Worm (Caenorhabditis elegans): ENCODE measurements around the gene F37A4.3.

The F37A4.3 gene

ce11 chrIII:6725489-6725888, 7.1 kb downstream of the F37A4.3 start, which contains the start of gene wdr-4:
wdr-4 (plus strand) TSS chrIII:6725789.
- TF ChIP-seq egl-5 (tag; optimal IDR thresholded peaks at IDR 0.05) (no peak), ceh-9 (tag; optimal IDR thresholded peaks at IDR 0.05) (no peak), pqm-1 (tag; optimal IDR thresholded peaks at IDR 0.05) (no peak), nhr-12 (tag; optimal IDR thresholded peaks at IDR 0.05) (no peak), unc-39 (tag; optimal IDR thresholded peaks at IDR 0.05) (no peak)

ce11 chrIII:6730185-6730850, 11.9 kb downstream of the F37A4.3 start, which contains the start of the genes Y102E9.5 and odr-4:
Y102E9.5 (minus strand) TSS chrIII:6730285.
odr-4 (plus strand) TSS chrIII:6730800.
- TF ChIP-seq eor-1 (tag; optimal IDR thresholded peaks at IDR 0.05) (no peak), lin-15B (tag; optimal IDR thresholded peaks at IDR 0.05) (no peak), fkh-2 (tag; optimal IDR thresholded peaks at IDR 0.05) (no peak), nhr-77 (tag; optimal IDR thresholded peaks at IDR 0.05) (no peak), zag-1 (tag; optimal IDR thresholded peaks at IDR 0.05) (no peak), nhr-237 (tag; optimal IDR thresholded peaks at IDR 0.05) (no peak), lin-39 (tag; optimal IDR thresholded peaks at IDR 0.05) (no peak), tbx-2 (tag; optimal IDR thresholded peaks at IDR 0.05) (no peak), daf-12 (tag; optimal IDR thresholded peaks at IDR 0.05) (no peak), ceh-16 (tag; optimal IDR thresholded peaks at IDR 0.05) (no peak), nfya-1 (tag; optimal IDR thresholded peaks at IDR 0.05; ENCODE audit: insufficient read depth) (no peak), aly-2 (tag; optimal IDR thresholded peaks at IDR 0.05) (no peak), unc-39 (tag; optimal IDR thresholded peaks at IDR 0.05) (no peak), ceh-28 (tag; optimal IDR thresholded peaks at IDR 0.05) (no peak), nhr-67 (tag; optimal IDR thresholded peaks at IDR 0.05) (no peak)

- TF ChIP-seq lin-15B (tag; optimal IDR thresholded peaks at IDR 0.05) = no peak
- TF ChIP-seq nhr-12 (tag; optimal IDR thresholded peaks at IDR 0.05) = no peak
- TF ChIP-seq hmg-11 (tag; optimal IDR thresholded peaks at IDR 0.05) = no peak
- no peak for TF ChIP-seq nfya-1 (tag; optimal IDR thresholded peaks at IDR 0.05; ENCODE audit: insufficient read depth)
- TF ChIP-seq snpc-4 (tag; optimal IDR thresholded peaks at IDR 0.05) = no peak
- TF ChIP-seq fkh-2 (tag; optimal IDR thresholded peaks at IDR 0.05) = no peak
- no peak for TF ChIP-seq lin-39 (tag; optimal IDR thresholded peaks at IDR 0.05)
Measured at ce11 chrIII:6731285-6731684, 12.9 kb downstream of the F37A4.3 start.

- TF ChIP-seq unc-39 (tag; optimal IDR thresholded peaks at IDR 0.05) = no peak
- TF ChIP-seq hmg-11 (tag; optimal IDR thresholded peaks at IDR 0.05) = no peak
- no peak for TF ChIP-seq nhr-76 (tag; optimal IDR thresholded peaks at IDR 0.05)
- TF ChIP-seq ama-1 (optimal IDR thresholded peaks at IDR 0.05) = no peak
- TF ChIP-seq R02D3.7 (tag; optimal IDR thresholded peaks at IDR 0.05) = no peak
- no peak for TF ChIP-seq ZK546.5 (tag; optimal IDR thresholded peaks at IDR 0.05)
- TF ChIP-seq unc-62 (GFP tag; optimal IDR thresholded peaks at IDR 0.05) = no peak
- TF ChIP-seq egl-5 (tag; optimal IDR thresholded peaks at IDR 0.05) = no peak
- no peak for TF ChIP-seq nhr-28 (tag; optimal IDR thresholded peaks at IDR 0.05)
Measured at ce11 chrIII:6734420-6734819, 16.1 kb downstream of the F37A4.3 start, which contains the start of gene Y102E9.3. Y102E9.3 (minus strand) TSS chrIII:6734520.

ce11 chrIII:6736566-6736965, 18.2 kb downstream of the F37A4.3 start, which contains the start of gene Y102E9.6:
Y102E9.6 (minus strand) TSS chrIII:6736666.
- no peak for TF ChIP-seq mdl-1 (tag; optimal IDR thresholded peaks at IDR 0.05)
- no peak for TF ChIP-seq ztf-4 (tag; optimal IDR thresholded peaks at IDR 0.05)
- TF ChIP-seq ceh-28 (tag; optimal IDR thresholded peaks at IDR 0.05) = no peak
- no peak for TF ChIP-seq ama-1 (optimal IDR thresholded peaks at IDR 0.05)
- no peak for TF ChIP-seq unc-39 (tag; optimal IDR thresholded peaks at IDR 0.05)
- TF ChIP-seq pqm-1 (tag; optimal IDR thresholded peaks at IDR 0.05) = no peak
- TF ChIP-seq nhr-237 (tag; optimal IDR thresholded peaks at IDR 0.05) = no peak
- no peak for TF ChIP-seq hmg-11 (tag; optimal IDR thresholded peaks at IDR 0.05)
- TF ChIP-seq aly-2 (tag; optimal IDR thresholded peaks at IDR 0.05) = no peak
- TF ChIP-seq nhr-43 (tag; optimal IDR thresholded peaks at IDR 0.05; ENCODE audit: poor library complexity, severe bottlenecking) = no peak
- TF ChIP-seq ztf-11 (tag; optimal IDR thresholded peaks at IDR 0.05) = no peak
- TF ChIP-seq zag-1 (tag; optimal IDR thresholded peaks at IDR 0.05) = no peak
- TF ChIP-seq fkh-10 (GFP tag; optimal IDR thresholded peaks at IDR 0.05) = no peak
- no peak for TF ChIP-seq fkh-2 (tag; optimal IDR thresholded peaks at IDR 0.05)
- TF ChIP-seq ZK546.5 (tag; optimal IDR thresholded peaks at IDR 0.05) = no peak
- TF ChIP-seq lin-15B (tag; optimal IDR thresholded peaks at IDR 0.05) = no peak
- TF ChIP-seq tbx-2 (tag; optimal IDR thresholded peaks at IDR 0.05) = no peak
- TF ChIP-seq ceh-16 (tag; optimal IDR thresholded peaks at IDR 0.05) = no peak
- TF ChIP-seq snpc-4 (tag; optimal IDR thresholded peaks at IDR 0.05) = no peak
- TF ChIP-seq nhr-67 (tag; optimal IDR thresholded peaks at IDR 0.05) = no peak

Measured in whole organism, L3 larva.